Worm (Caenorhabditis elegans) whole organism, L3 larva: ENCODE results near the gene spt-5.

ENCODE experiments used
- ama-1 ChIP-seq: fragments of 150-350 bp; optimal IDR thresholded peaks from 2 replicates; lab custom pipeline; 2018
- nhr-77 ChIP-seq: fragments of 150-350 bp; optimal IDR thresholded peaks from 2 replicates; lab custom pipeline; 2014; ENCODE audit warnings: missing biosample characterization, missing genetic modification characterization

ce11 chrIV:12010377-12010776 is 40.9 kb upstream of the spt-5 start:
- no peak for TF ChIP-seq ama-1
- TF ChIP-seq nhr-77: no peak
